Fruit fly (Drosophila melanogaster) whole organism, embryonic: ENCODE results near the gene CG32713.

Source experiments
- Adf1 ChIP-seq: fragments of 200-800 bp; sonication (Bioruptor generic); IDR thresholded peaks from 2 replicates; pipeline ENCODE4 v1.3.6; 2022; ENCODE audit warnings: missing biosample characterization, missing genetic modification characterization
- Antp ChIP-seq: fragments of 200-800 bp; sonication (Bioruptor generic); optimal IDR thresholded peaks from 3 replicates; lab custom pipeline; 2016; ENCODE audit warnings: missing biosample characterization, missing genetic modification characterization
- CG10462 ChIP-seq: fragments of 200-800 bp; sonication (Bioruptor generic); optimal IDR thresholded peaks from 2 replicates; lab custom pipeline; 2016; ENCODE audit warnings: missing biosample characterization, missing genetic modification characterization
- CG11504 ChIP-seq: fragments of 200-800 bp; sonication (Bioruptor generic); optimal IDR thresholded peaks from 3 replicates; lab custom pipeline; 2019; ENCODE audit warnings: missing biosample characterization, mild to moderate bottlenecking, missing genetic modification characterization, moderate library complexity
- CG14050 ChIP-seq: fragments of 200-800 bp; sonication (Bioruptor generic); IDR thresholded peaks from 3 replicates; pipeline ENCODE4 v1.3.6; 2022; ENCODE audit warnings: missing biosample characterization, missing genetic modification characterization
- CG15073 ChIP-seq: fragments of 200-800 bp; sonication (Bioruptor generic); optimal IDR thresholded peaks from 2 replicates; lab custom pipeline; 2016; ENCODE audit warnings: missing biosample characterization, missing genetic modification characterization
- CG1602 ChIP-seq: fragments of 200-800 bp; sonication (Bioruptor generic); optimal IDR thresholded peaks from 3 replicates; lab custom pipeline; 2016; ENCODE audit warnings: missing biosample characterization, missing genetic modification characterization
- CG1603 ChIP-seq: fragments of 200-800 bp; sonication (Bioruptor generic); optimal IDR thresholded peaks from 2 replicates; lab custom pipeline; 2019; ENCODE audit warnings: missing biosample characterization, mild to moderate bottlenecking, missing genetic modification characterization, moderate library complexity
- CG17359 ChIP-seq: fragments of 200-800 bp; sonication (Bioruptor generic); optimal IDR thresholded peaks from 3 replicates; lab custom pipeline; 2018; ENCODE audit warnings: missing biosample characterization, mild to moderate bottlenecking, missing genetic modification characterization, moderate library complexity
- CG2120 ChIP-seq: fragments of 200-800 bp; sonication (Bioruptor generic); optimal IDR thresholded peaks from 3 replicates; lab custom pipeline; 2016; ENCODE audit warnings: missing biosample characterization, missing genetic modification characterization
- CG2712 ChIP-seq: fragments of 200-800 bp; optimal IDR thresholded peaks from 3 replicates; lab custom pipeline; 2019; ENCODE audit warnings: missing biosample characterization, mild to moderate bottlenecking, missing genetic modification characterization, moderate library complexity
- CG30403 ChIP-seq: fragments of 200-800 bp; sonication (Bioruptor generic); optimal IDR thresholded peaks from 3 replicates; lab custom pipeline; 2016; ENCODE audit warnings: missing biosample characterization, missing genetic modification characterization
- CG34422 ChIP-seq: fragments of 200-800 bp; sonication (Bioruptor generic); IDR thresholded peaks from 3 replicates; pipeline ENCODE4 v1.3.6; 2022; ENCODE audit warnings: missing biosample characterization, missing genetic modification characterization
- CG3847 ChIP-seq: fragments of 200-800 bp; sonication (Bioruptor generic); IDR thresholded peaks from 2 replicates; pipeline ENCODE4 v1.3.6; 2022; ENCODE audit warnings: missing biosample characterization, missing genetic modification characterization
- CG4328 ChIP-seq: fragments of 200-800 bp; sonication (Bioruptor generic); optimal IDR thresholded peaks from 3 replicates; lab custom pipeline; 2017; ENCODE audit warnings: missing biosample characterization, missing genetic modification reagents, missing genetic modification characterization
- CG4820 ChIP-seq: fragments of 200-800 bp; sonication (Bioruptor generic); optimal IDR thresholded peaks from 3 replicates; lab custom pipeline; 2016; ENCODE audit warnings: missing biosample characterization, missing genetic modification characterization
- CG6654 ChIP-seq: fragments of 200-800 bp; sonication (Bioruptor generic); optimal IDR thresholded peaks from 2 replicates; lab custom pipeline; 2017; ENCODE audit warnings: missing biosample characterization, mild to moderate bottlenecking, missing genetic modification characterization
- CG6791 ChIP-seq: fragments of 200-800 bp; sonication (Bioruptor generic); IDR thresholded peaks from 3 replicates; pipeline ENCODE4 v1.3.6; 2022; ENCODE audit warnings: missing biosample characterization, missing genetic modification characterization; ENCODE audit not compliant: partially characterized antibody
- CG7556 ChIP-seq: fragments of 200-800 bp; sonication (Bioruptor generic); optimal IDR thresholded peaks from 2 replicates; lab custom pipeline; 2017; ENCODE audit warnings: missing biosample characterization, mild to moderate bottlenecking, missing genetic modification characterization
- CG7839 ChIP-seq: fragments of 200-800 bp; sonication (Bioruptor generic); optimal IDR thresholded peaks from 3 replicates; lab custom pipeline; 2018; ENCODE audit warnings: missing biosample characterization, mild to moderate bottlenecking, missing genetic modification characterization, moderate library complexity
- CG7928 ChIP-seq: fragments of 200-800 bp; sonication (Bioruptor generic); optimal IDR thresholded peaks from 2 replicates; lab custom pipeline; 2017; ENCODE audit warnings: missing biosample characterization, mild to moderate bottlenecking, missing genetic modification characterization
- CG9215 ChIP-seq: fragments of 200-800 bp; sonication (Bioruptor generic); IDR thresholded peaks from 2 replicates; pipeline ENCODE4 v1.3.6; 2022; ENCODE audit warnings: missing biosample characterization, missing genetic modification characterization
- CG9609 ChIP-seq: fragments of 200-800 bp; sonication (Bioruptor generic); optimal IDR thresholded peaks from 3 replicates; lab custom pipeline; 2016; ENCODE audit warnings: missing biosample characterization, missing genetic modification characterization
- CG9932 ChIP-seq: fragments of 200-800 bp; sonication (Bioruptor generic); IDR thresholded peaks from 2 replicates; pipeline ENCODE4 v1.3.6; 2022; ENCODE audit warnings: missing biosample characterization, missing genetic modification characterization
- CHES-1-like ChIP-seq: fragments of 200-800 bp; sonication (Bioruptor generic); optimal IDR thresholded peaks from 2 replicates; lab custom pipeline; 2016; ENCODE audit warnings: missing biosample characterization, missing genetic modification characterization
- Drgx ChIP-seq: fragments of 200-800 bp; sonication (Bioruptor generic); IDR thresholded peaks from 2 replicates; pipeline ENCODE4 v1.3.6; 2022; ENCODE audit warnings: missing biosample characterization, missing genetic modification characterization
- Ets65A ChIP-seq: fragments of 200-800 bp; sonication (Bioruptor generic); peaks from one replicate; lab custom pipeline; 2016; ENCODE audit warnings: missing biosample characterization, missing genetic modification characterization
- Hmr ChIP-seq: fragments of 200-800 bp; sonication (Bioruptor generic); optimal IDR thresholded peaks from 3 replicates; lab custom pipeline; 2017; ENCODE audit warnings: mild to moderate bottlenecking, missing biosample characterization, missing genetic modification reagents, missing genetic modification characterization
- Myb ChIP-seq: fragments of 200-800 bp; sonication (Bioruptor generic); optimal IDR thresholded peaks from 2 replicates; lab custom pipeline; 2016; ENCODE audit warnings: missing biosample characterization, missing genetic modification characterization
- Opbp ChIP-seq: fragments of 200-800 bp; sonication (Bioruptor generic); IDR thresholded peaks from 3 replicates; pipeline ENCODE4 v1.3.6; 2022; ENCODE audit warnings: missing biosample characterization, missing genetic modification characterization; ENCODE audit not compliant: partially characterized antibody
- PHDP ChIP-seq: fragments of 200-800 bp; sonication (Bioruptor generic); optimal IDR thresholded peaks from 3 replicates; lab custom pipeline; 2018; ENCODE audit warnings: missing biosample characterization, mild to moderate bottlenecking, missing genetic modification characterization, moderate library complexity
- Sox100B ChIP-seq: fragments of 200-800 bp; sonication (Bioruptor generic); optimal IDR thresholded peaks from 3 replicates; lab custom pipeline; 2018; ENCODE audit warnings: missing biosample characterization, mild to moderate bottlenecking, missing genetic modification characterization
- Sry-β ChIP-seq: fragments of 200-800 bp; sonication (Bioruptor generic); optimal IDR thresholded peaks from 2 replicates; lab custom pipeline; 2018; ENCODE audit warnings: missing biosample characterization, mild to moderate bottlenecking, missing genetic modification characterization, moderate library complexity
- Usf ChIP-seq: fragments of 200-800 bp; sonication (Bioruptor generic); optimal IDR thresholded peaks from 2 replicates; lab custom pipeline; 2017; ENCODE audit warnings: missing genotype, missing biosample characterization, missing genetic modification characterization
- Xbp1 ChIP-seq: fragments of 200-800 bp; sonication (Bioruptor generic); optimal IDR thresholded peaks from 3 replicates; lab custom pipeline; 2016; ENCODE audit warnings: missing biosample characterization, mild to moderate bottlenecking, missing genetic modification characterization
- az2 ChIP-seq: fragments of 200-800 bp; sonication (Bioruptor generic); optimal IDR thresholded peaks from 3 replicates; lab custom pipeline; 2016; ENCODE audit warnings: missing biosample characterization, missing genetic modification characterization
- bab2 ChIP-seq: fragments of 200-800 bp; sonication (Bioruptor generic); optimal IDR thresholded peaks from 2 replicates; lab custom pipeline; 2016; ENCODE audit warnings: missing biosample characterization, missing genetic modification characterization
- chn ChIP-seq: fragments of 200-800 bp; sonication (Bioruptor generic); optimal IDR thresholded peaks from 2 replicates; lab custom pipeline; 2016; ENCODE audit warnings: missing biosample characterization, missing genetic modification characterization
- dmrt99B ChIP-seq: fragments of 200-800 bp; sonication (Bioruptor generic); optimal IDR thresholded peaks from 2 replicates; lab custom pipeline; 2018; ENCODE audit warnings: missing biosample characterization, mild to moderate bottlenecking, missing genetic modification characterization, moderate library complexity
- dysf ChIP-seq: fragments of 200-800 bp; sonication (Bioruptor generic); IDR thresholded peaks from 3 replicates; pipeline ENCODE4 v1.3.6; 2022; ENCODE audit warnings: missing biosample characterization, missing genetic modification characterization
- eve ChIP-seq, 2 experiments: fragments of >200 bp; optimal IDR thresholded peaks; 2 replicates each; lab custom pipeline; 2017; ENCODE audit warnings: missing biosample characterization in 2 of 2, missing genetic modification characterization in 2 of 2
- grau ChIP-seq: fragments of 200-800 bp; optimal IDR thresholded peaks from 3 replicates; lab custom pipeline; 2019; ENCODE audit warnings: missing biosample characterization, mild to moderate bottlenecking, missing genetic modification characterization, moderate library complexity
- ham ChIP-seq: fragments of 200-800 bp; sonication (Bioruptor generic); IDR thresholded peaks from 2 replicates; pipeline ENCODE4 v1.3.6; 2022; ENCODE audit warnings: missing biosample characterization, missing genetic modification characterization
- nom ChIP-seq: fragments of 200-800 bp; sonication (Bioruptor generic); optimal IDR thresholded peaks from 2 replicates; lab custom pipeline; 2017; ENCODE audit warnings: missing biosample characterization, missing genetic modification characterization, mild to moderate bottlenecking, moderate library complexity, missing genetic modification reagents
- pho ChIP-seq: fragments of 200-800 bp; sonication (Bioruptor generic); optimal IDR thresholded peaks from 2 replicates; lab custom pipeline; 2016; ENCODE audit warnings: missing biosample characterization, missing genetic modification characterization
- pum ChIP-seq: fragments of 200-800 bp; sonication (Bioruptor generic); optimal IDR thresholded peaks from 2 replicates; lab custom pipeline; 2016; ENCODE audit warnings: missing biosample characterization, missing genetic modification characterization
- sens ChIP-seq: fragments of 200-800 bp; sonication (Bioruptor generic); peaks from one replicate; lab custom pipeline; 2016; ENCODE audit warnings: missing biosample characterization, missing genetic modification characterization
- slbo ChIP-seq: fragments of 200-800 bp; sonication (Bioruptor generic); IDR thresholded peaks from 2 replicates; pipeline ENCODE4 v1.3.6; 2022; ENCODE audit warnings: missing biosample characterization, missing genetic modification characterization
- stc ChIP-seq: fragments of 200-800 bp; sonication (Bioruptor generic); IDR thresholded peaks from 2 replicates; pipeline ENCODE4 v1.3.6; 2022; ENCODE audit warnings: missing biosample characterization, missing genetic modification characterization
- tio ChIP-seq: fragments of 200-800 bp; sonication (Bioruptor generic); optimal IDR thresholded peaks from 2 replicates; lab custom pipeline; 2017; ENCODE audit warnings: missing biosample characterization, missing genetic modification characterization, inconsistent platforms
- twi ChIP-seq: fragments of 200-800 bp; optimal IDR thresholded peaks from 2 replicates; lab custom pipeline; 2019; ENCODE audit warnings: missing biosample characterization, mild to moderate bottlenecking, missing genetic modification characterization, moderate library complexity

The CG32713 gene

dm6 chrX:8491452-8492046, 34.1 kb upstream of the CG32713 start (continued):
- TF ChIP-seq stc (GFP tag; lab: Robert Waterston, UW) (no peak), PHDP (tag; lab: Kevin White, UChicago) (peak; percentile 10), CG17359 (tag; lab: Kevin White, UChicago) (peak; percentile 23), CG10462 (GFP tag; lab: Kevin White, UChicago) (peak; percentile 17), CHES-1-like (GFP tag; lab: Kevin White, UChicago) (peak; percentile 28), Ets65A (GFP tag; lab: Kevin White, UChicago) (peak; percentile 91), CG6654 (GFP tag; lab: Kevin White, UChicago) (no peak), CG9609 (GFP tag; lab: Kevin White, UChicago) (peak; percentile 6), az2 (GFP tag; lab: Kevin White, UChicago) (peak; percentile 38), CG1603 (tag; lab: Kevin White, UChicago) (peak; percentile 2), chn (GFP tag; lab: Kevin White, UChicago) (peak; percentile 17), CG30403 (GFP tag; lab: Kevin White, UChicago) (peak; percentile 47), CG7928 (GFP tag; lab: Kevin White, UChicago) (no peak), dysf (GFP tag; lab: Robert Waterston, UW) (peak; percentile 34; the same call in 1 of the 3 replicates), Sox100B (GFP tag; lab: Kevin White, UChicago) (peak; percentile 17), twi (no peak), Antp (GFP tag; lab: Kevin White, UChicago) (peak; percentile 44), pum (peak; percentile 4), CG34422 (GFP tag; lab: Robert Waterston, UW) (no peak), Sry-β (GFP tag; lab: Kevin White, UChicago) (no peak), CG7839 (tag; lab: Kevin White, UChicago) (peak; percentile 24), ham (GFP tag; lab: Robert Waterston, UW) (no peak), Opbp (GFP tag; lab: Robert Waterston, UW) (no peak), Hmr (GFP tag; lab: Kevin White, UChicago) (peak; percentile 13), CG4820 (peak; percentile 28), sens (GFP tag; lab: Kevin White, UChicago) (peak; percentile 83), CG6791 (GFP tag; lab: Robert Waterston, UW) (no peak), CG9215 (GFP tag; lab: Robert Waterston, UW) (0 out of 2 replicates have a peak, but pooled peaks have one; percentile 19), bab2 (peak; percentile 39), CG1602 (GFP tag; lab: Kevin White, UChicago) (peak; percentile 6), dmrt99B (peak; percentile 33), Xbp1 (GFP tag; lab: Kevin White, UChicago) (peak; percentile 52), CG14050 (GFP tag; lab: Robert Waterston, UW) (no peak), Adf1 (GFP tag; lab: Robert Waterston, UW) (no peak), grau (tag; lab: Kevin White, UChicago) (peak; percentile 16), CG2120 (GFP tag; lab: Kevin White, UChicago) (peak; percentile 36), CG2712 (tag; lab: Kevin White, UChicago) (peak; percentile 16), pho (GFP tag; lab: Kevin White, UChicago) (no peak), CG3847 (GFP tag; lab: Robert Waterston, UW) (no peak), nom (GFP tag; lab: Kevin White, UChicago) (peak; percentile 28), eve (GFP tag; optimal IDR thresholded peaks at IDR 0.05; lab: Kevin White, UChicago) (peak in 1 of 2 experiments; percentile 54), CG7556 (GFP tag; lab: Kevin White, UChicago) (peak; percentile 3), Usf (GFP tag; lab: Kevin White, UChicago) (no peak), CG9932 (GFP tag; lab: Robert Waterston, UW) (peak; percentile 25; the same call in 1 of the 2 replicates), CG4328 (no peak), Drgx (no peak; the same call in 1 of the 2 replicates), CG15073 (GFP tag; lab: Kevin White, UChicago) (peak; percentile 98), slbo (peak; percentile 53; the same call in 1 of the 2 replicates), CG11504 (tag; lab: Kevin White, UChicago) (peak; percentile 33), Myb (GFP tag; lab: Kevin White, UChicago) (peak; percentile 17), tio (GFP tag; lab: Kevin White, UChicago) (peak; percentile 38)
